Worm (Caenorhabditis elegans) whole organism, L4/young adult: Measurements from ENCODE around the gene pgm-1.
"Not testable (repeated sequence)": the region's sequence is repeated elsewhere in the genome, so short reads cannot be mapped to it uniquely, and the experiment has no call there.

Source experiments
- W03F9.2 ChIP-seq: fragments of 150-350 bp; optimal IDR thresholded peaks from 2 replicates; lab custom pipeline; 2014; ENCODE audit warnings: missing biosample characterization, missing genetic modification characterization
- dao-5 ChIP-seq: sonication (generic microtip); optimal IDR thresholded peaks from 2 replicates; lab custom pipeline; 2016; ENCODE audit warnings: missing genotype, missing genetic modification characterization, moderate library complexity, missing compliant biosample characterization
- him-1 ChIP-seq: sonication (generic microtip); optimal IDR thresholded peaks from 2 replicates; lab custom pipeline; 2016; ENCODE audit warnings: missing genotype, missing genetic modification reagents, missing genetic modification characterization, missing compliant biosample characterization

DNA sequence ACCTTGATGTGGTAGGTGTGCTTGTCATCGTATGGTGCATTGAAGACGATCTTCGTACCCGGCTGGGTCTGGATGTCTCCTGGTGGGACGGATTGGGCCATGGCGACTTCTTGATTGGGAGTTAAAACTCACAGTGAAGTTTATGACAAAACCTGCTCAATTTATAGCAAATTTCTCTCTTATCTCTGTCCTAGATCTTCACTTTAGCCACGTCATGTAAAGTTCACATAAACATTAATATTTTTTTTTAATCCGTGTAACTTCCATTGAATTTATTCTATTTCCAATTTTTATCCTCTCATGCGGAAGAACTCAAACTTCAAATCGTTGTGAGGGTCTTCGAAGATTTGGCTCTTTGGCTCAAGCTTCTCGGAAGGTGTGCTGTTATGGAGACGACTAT is 27.2 kb downstream of the pgm-1 start, which contains the start of gene msp-31:
- TF ChIP-seq dao-5, him-1, W03F9.2 (tag; lab: Kevin White, UChicago): not testable (repeated sequence)
